Worm (Caenorhabditis elegans): ENCODE measurements around the gene cest-16.
A peak's percentile ranks its signal among the peaks of the same experiment; 100 is the strongest.

The cest-16 gene

DNA sequence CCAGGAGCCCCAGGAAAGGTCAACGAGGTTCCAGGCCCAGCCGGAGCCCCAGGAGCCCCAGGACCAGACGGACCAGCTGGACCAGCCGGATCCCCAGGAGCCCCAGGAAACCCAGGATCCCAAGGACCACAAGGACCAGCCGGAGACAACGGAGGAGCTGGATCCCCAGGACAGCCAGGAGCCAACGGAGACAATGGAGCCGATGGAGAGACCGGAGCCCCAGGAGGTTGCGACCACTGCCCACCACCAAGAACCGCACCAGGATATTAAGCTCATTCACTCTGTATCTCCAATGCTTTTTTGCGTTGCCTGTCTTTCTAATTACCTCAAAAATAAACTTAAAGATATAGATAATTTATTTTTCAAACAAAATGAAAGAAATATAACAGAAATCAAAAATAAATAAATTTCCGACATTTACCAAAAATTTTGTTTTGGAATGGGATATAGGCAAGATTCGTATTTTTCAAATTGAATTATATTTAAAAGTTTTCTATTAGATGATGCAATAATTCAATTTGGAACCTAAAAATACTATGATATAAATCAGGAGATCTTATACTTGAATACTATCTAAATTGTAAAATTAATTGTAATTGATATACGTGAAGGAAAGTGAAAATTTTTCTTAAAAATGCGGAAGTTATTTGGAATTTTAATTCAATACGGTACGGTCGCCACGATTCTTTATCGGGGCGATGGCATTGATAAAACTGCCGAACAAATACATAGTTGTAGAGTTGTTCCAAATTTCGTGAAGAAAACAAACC is 24.6 kb downstream of the cest-16 start:
- TF ChIP-seq tbx-2 (tag; optimal IDR thresholded peaks at IDR 0.05) (peak; percentile 14), ceh-28 (tag; optimal IDR thresholded peaks at IDR 0.05) (peak; percentile 35), R02D3.7 (tag; optimal IDR thresholded peaks at IDR 0.05) (peak; percentile 31), aly-2 (tag; optimal IDR thresholded peaks at IDR 0.05) (peak; percentile 55)

DNA sequence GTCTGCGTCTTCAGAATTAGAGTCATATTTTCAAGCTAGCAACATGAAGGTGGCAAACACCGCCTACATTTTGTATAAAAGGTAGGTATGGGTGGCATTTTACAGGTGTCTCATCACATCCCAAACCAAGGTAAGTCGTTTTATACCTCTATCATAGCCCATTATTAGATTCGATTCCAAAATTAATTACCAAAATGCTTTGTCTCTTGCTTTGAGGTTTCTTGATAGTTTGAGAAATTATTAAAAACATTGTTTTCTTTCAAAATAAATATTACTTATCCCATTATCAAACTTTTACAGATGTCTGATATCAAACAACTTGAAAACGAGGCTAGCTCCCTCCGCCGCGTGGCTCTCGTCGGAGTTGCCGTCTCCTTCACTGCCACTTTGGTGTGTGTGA is 26.3 kb downstream of the cest-16 start, which contains the start of gene col-168:
Gene col-168, plus strand, starts transcription at position 301 of the 400 bp plus-strand sequence.
- no peak for TF ChIP-seq mdl-1 (tag; optimal IDR thresholded peaks at IDR 0.05)
- TF ChIP-seq ceh-28 (tag; optimal IDR thresholded peaks at IDR 0.05), result no peak
- no peak for TF ChIP-seq ceh-82 (tag; optimal IDR thresholded peaks at IDR 0.05)
- TF ChIP-seq hmg-11 (tag; optimal IDR thresholded peaks at IDR 0.05), result no peak
- no peak for TF ChIP-seq jun-1 (tag; optimal IDR thresholded peaks at IDR 0.05)
- TF ChIP-seq lin-15B (tag; optimal IDR thresholded peaks at IDR 0.05), result no peak
- no peak for TF ChIP-seq eor-1 (tag; optimal IDR thresholded peaks at IDR 0.05)
- TF ChIP-seq ztf-11 (tag; optimal IDR thresholded peaks at IDR 0.05), result no peak
- TF ChIP-seq pha-4 (tag; optimal IDR thresholded peaks at IDR 0.05), result no peak

DNA sequence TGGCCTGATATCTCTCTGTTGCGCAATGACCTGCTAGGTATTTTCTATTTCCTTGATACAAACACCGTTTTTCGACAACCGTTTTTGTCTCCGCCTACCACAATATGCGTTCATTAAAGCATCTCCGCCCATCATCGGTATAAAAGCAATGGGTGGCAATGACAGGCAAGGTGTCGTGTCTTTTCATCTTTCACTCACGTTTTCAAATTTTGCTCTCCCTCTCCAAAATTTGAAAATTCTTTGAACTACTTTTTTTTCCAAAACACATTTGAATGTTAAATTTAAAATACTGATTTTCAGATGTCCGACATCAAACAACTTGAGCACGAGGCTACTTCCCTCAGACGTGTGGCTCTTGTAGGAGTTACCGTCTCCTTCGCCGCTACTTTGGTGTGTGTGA is 29.1 kb downstream of the cest-16 start, which contains the start of gene col-169:
Gene col-169, plus strand, starts transcription at position 301 of the 400 bp plus-strand sequence.
- TF ChIP-seq pha-4 (tag; optimal IDR thresholded peaks at IDR 0.05), result no peak
- TF ChIP-seq elt-3 (tag; optimal IDR thresholded peaks at IDR 0.05), result peak in 1 of 3 experiments; percentile 24

DNA sequence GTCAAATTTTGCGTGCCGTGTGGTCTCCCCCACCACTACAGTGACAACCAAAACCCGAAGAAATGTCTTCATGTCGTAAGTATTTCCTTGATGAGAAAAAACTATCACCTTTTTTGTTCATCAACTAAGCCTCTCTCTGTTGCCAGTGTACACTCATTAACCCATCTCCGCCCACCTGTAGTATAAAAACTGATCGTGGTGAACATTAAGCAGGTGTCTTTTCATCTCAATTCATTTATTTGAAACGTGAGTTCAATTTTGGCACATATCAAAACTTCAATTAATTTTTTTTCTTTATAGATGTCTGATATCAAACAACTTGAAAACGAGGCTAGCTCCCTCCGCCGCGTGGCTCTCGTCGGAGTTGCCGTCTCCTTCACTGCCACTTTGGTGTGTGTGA is 31.7 kb downstream of the cest-16 start, which contains the start of gene col-170:
Gene col-170, plus strand, starts transcription at position 301 of the 400 bp plus-strand sequence.
- TF ChIP-seq ceh-9 (tag; optimal IDR thresholded peaks at IDR 0.05) (no peak), nhr-12 (tag; optimal IDR thresholded peaks at IDR 0.05) (no peak), nhr-67 (tag; optimal IDR thresholded peaks at IDR 0.05) (no peak), elt-2 (tag; optimal IDR thresholded peaks at IDR 0.05) (no peak), ztf-11 (tag; optimal IDR thresholded peaks at IDR 0.05) (no peak), aly-2 (tag; optimal IDR thresholded peaks at IDR 0.05) (no peak), zag-1 (tag; optimal IDR thresholded peaks at IDR 0.05) (no peak), nfya-1 (tag; optimal IDR thresholded peaks at IDR 0.05; ENCODE audit: insufficient read depth) (no peak), fos-1 (tag; optimal IDR thresholded peaks at IDR 0.05) (no peak), jun-1 (tag; optimal IDR thresholded peaks at IDR 0.05) (no peak), pha-4 (tag; optimal IDR thresholded peaks at IDR 0.05) (no peak)

DNA sequence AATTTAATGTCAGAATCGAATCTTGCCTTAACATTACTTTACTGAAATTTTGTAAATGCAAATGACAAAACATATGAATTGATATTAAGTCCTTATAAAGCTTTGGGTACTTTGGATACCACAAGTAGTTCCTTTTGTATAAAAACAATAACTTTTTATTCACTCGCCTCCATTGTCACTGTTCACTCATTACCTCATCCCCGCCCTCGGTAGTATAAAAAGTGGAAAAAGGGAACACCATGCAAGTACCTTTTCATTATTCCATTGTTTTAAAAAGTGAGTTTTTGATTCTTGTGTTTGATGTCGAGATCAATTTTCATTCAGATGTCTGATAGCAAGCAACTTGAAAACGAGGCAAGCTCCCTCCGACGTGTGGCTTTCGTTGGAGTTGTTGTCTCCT is 34.3 kb downstream of the cest-16 start, which contains the start of gene col-171:
Gene col-171, plus strand, starts transcription at position 301 of the 400 bp plus-strand sequence.
- TF ChIP-seq lsy-12 (tag; optimal IDR thresholded peaks at IDR 0.05), result no peak
- no peak for TF ChIP-seq R02D3.7 (tag; optimal IDR thresholded peaks at IDR 0.05)

DNA sequence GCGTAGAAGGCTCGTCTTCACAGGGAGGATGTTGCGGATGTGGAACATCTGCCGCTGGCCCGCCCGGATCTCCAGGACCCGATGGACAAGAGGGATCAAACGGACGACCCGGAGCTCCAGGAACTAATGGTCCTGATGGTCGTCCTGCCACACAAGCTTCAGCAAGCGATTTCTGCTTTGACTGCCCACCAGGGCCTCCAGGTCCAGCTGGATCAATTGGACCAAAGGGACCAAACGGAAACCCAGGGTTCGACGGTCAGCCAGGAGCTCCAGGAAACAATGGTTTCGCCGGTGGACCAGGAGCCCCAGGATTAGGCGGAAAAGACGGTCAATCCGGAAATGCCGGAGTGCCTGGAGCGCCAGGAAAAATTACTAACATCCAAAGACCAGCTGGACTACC is 34.9 kb downstream of the cest-16 start:
- TF ChIP-seq ceh-16 (tag; optimal IDR thresholded peaks at IDR 0.05) (no peak), elt-2 (tag; optimal IDR thresholded peaks at IDR 0.05) (no peak), tbx-2 (tag; optimal IDR thresholded peaks at IDR 0.05) (no peak), ama-1 (optimal IDR thresholded peaks at IDR 0.05) (no peak), egl-5 (tag; optimal IDR thresholded peaks at IDR 0.05) (no peak), mml-1 (tag; optimal IDR thresholded peaks at IDR 0.05) (no peak), nhr-67 (tag; optimal IDR thresholded peaks at IDR 0.05) (no peak), pha-4 (tag; optimal IDR thresholded peaks at IDR 0.05) (no peak), skn-1 (tag; optimal IDR thresholded peaks at IDR 0.05) (no peak), ceh-9 (tag; optimal IDR thresholded peaks at IDR 0.05) (no peak), nhr-12 (tag; optimal IDR thresholded peaks at IDR 0.05) (no peak), ceh-28 (tag; optimal IDR thresholded peaks at IDR 0.05) (no peak), nhr-43 (tag; optimal IDR thresholded peaks at IDR 0.05; ENCODE audit: poor library complexity, severe bottlenecking) (no peak), sea-2 (GFP tag; optimal IDR thresholded peaks at IDR 0.05) (no peak), hmg-11 (tag; optimal IDR thresholded peaks at IDR 0.05) (no peak), pqm-1 (tag; optimal IDR thresholded peaks at IDR 0.05) (no peak), nhr-28 (tag; optimal IDR thresholded peaks at IDR 0.05) (no peak)
